Fruit fly (Drosophila melanogaster) whole organism, embryonic: ENCODE measurements around the gene CG14402.

ENCODE experiments used
- CG10654 ChIP-seq: fragments of 200-800 bp; sonication (Bioruptor generic); optimal IDR thresholded peaks from 2 replicates; lab custom pipeline; 2016; ENCODE audit warnings: missing biosample characterization, missing genetic modification characterization
- CG12744 ChIP-seq: fragments of 200-800 bp; sonication (Bioruptor generic); optimal IDR thresholded peaks from 2 replicates; lab custom pipeline; 2016; ENCODE audit warnings: missing biosample characterization, missing genetic modification characterization
- CG13287 ChIP-seq: fragments of 200-800 bp; sonication (Bioruptor generic); IDR thresholded peaks from 2 replicates; pipeline ENCODE4 v1.3.6; 2022; ENCODE audit warnings: missing biosample characterization, missing genetic modification characterization; ENCODE audit not compliant: partially characterized antibody
- CG16863 ChIP-seq: fragments of 200-800 bp; sonication (Bioruptor generic); optimal IDR thresholded peaks from 3 replicates; lab custom pipeline; 2016; ENCODE audit warnings: missing biosample characterization, missing genetic modification characterization
- CG17186 ChIP-seq: fragments of 200-800 bp; sonication (Bioruptor generic); optimal IDR thresholded peaks from 3 replicates; lab custom pipeline; 2017; ENCODE audit warnings: missing biosample characterization, missing genetic modification reagents, missing genetic modification characterization
- CG2199 ChIP-seq: fragments of 200-800 bp; sonication (Bioruptor generic); IDR thresholded peaks from 3 replicates; pipeline ENCODE4 v1.3.6; 2022; ENCODE audit warnings: missing biosample characterization, missing genetic modification characterization
- CG31388 ChIP-seq: fragments of 200-800 bp; sonication (Bioruptor generic); optimal IDR thresholded peaks from 2 replicates; lab custom pipeline; 2016; ENCODE audit warnings: missing biosample characterization, missing genetic modification characterization
- CG32532 ChIP-seq: fragments of 200-800 bp; sonication (Bioruptor generic); IDR thresholded peaks from 2 replicates; pipeline ENCODE4 v1.3.6; 2022; ENCODE audit warnings: missing biosample characterization, missing genetic modification characterization
- CG34224 ChIP-seq: fragments of 200-800 bp; sonication (Bioruptor generic); IDR thresholded peaks from 3 replicates; pipeline ENCODE4 v1.3.6; 2022; ENCODE audit warnings: missing biosample characterization, missing genetic modification characterization; ENCODE audit not compliant: partially characterized antibody
- CG34376 ChIP-seq: fragments of 200-800 bp; sonication (Bioruptor generic); optimal IDR thresholded peaks from 2 replicates; lab custom pipeline; 2018; ENCODE audit warnings: missing biosample characterization, mild to moderate bottlenecking, missing genetic modification characterization
- CG3847 ChIP-seq: fragments of 200-800 bp; sonication (Bioruptor generic); IDR thresholded peaks from 2 replicates; pipeline ENCODE4 v1.3.6; 2022; ENCODE audit warnings: missing biosample characterization, missing genetic modification characterization
- CG5180 ChIP-seq: fragments of 200-800 bp; sonication (Bioruptor generic); optimal IDR thresholded peaks from 3 replicates; lab custom pipeline; 2017; ENCODE audit warnings: missing biosample characterization, missing genetic modification characterization, mild to moderate bottlenecking, moderate library complexity, missing genetic modification reagents
- CG6254 ChIP-seq: fragments of 200-800 bp; sonication (Bioruptor generic); optimal IDR thresholded peaks from 3 replicates; lab custom pipeline; 2017; ENCODE audit warnings: mild to moderate bottlenecking, missing biosample characterization, missing genetic modification reagents, missing genetic modification characterization
- CG7928 ChIP-seq: fragments of 200-800 bp; sonication (Bioruptor generic); optimal IDR thresholded peaks from 2 replicates; lab custom pipeline; 2017; ENCODE audit warnings: missing biosample characterization, mild to moderate bottlenecking, missing genetic modification characterization
- CG7987 ChIP-seq: fragments of 200-800 bp; sonication (Bioruptor generic); optimal IDR thresholded peaks from 2 replicates; lab custom pipeline; 2018; ENCODE audit warnings: missing biosample characterization, mild to moderate bottlenecking, missing genetic modification characterization, moderate library complexity
- CG8290 ChIP-seq, 3 experiments: fragments of 200-800 bp; sonication (Bioruptor generic); optimal IDR thresholded peaks; 2 replicates each; lab custom pipeline; 2016 to 2019; ENCODE audit warnings: missing biosample characterization in 3 of 3, missing genetic modification characterization in 3 of 3, mild to moderate bottlenecking in 2 of 3, moderate library complexity in 1 of 3
- CG9727 ChIP-seq: fragments of 200-800 bp; sonication (Bioruptor generic); optimal IDR thresholded peaks from 3 replicates; lab custom pipeline; 2017; ENCODE audit warnings: missing biosample characterization, mild to moderate bottlenecking, missing genetic modification characterization
- CTCF ChIP-seq: fragments of 200-800 bp; sonication (Bioruptor generic); optimal IDR thresholded peaks from 2 replicates; lab custom pipeline; 2017; ENCODE audit warnings: missing biosample characterization, mild to moderate bottlenecking, missing genetic modification characterization, moderate library complexity
- Camta ChIP-seq: fragments of 200-800 bp; sonication (Bioruptor generic); optimal IDR thresholded peaks from 2 replicates; lab custom pipeline; 2016; ENCODE audit warnings: missing biosample characterization, missing genetic modification characterization
- Deaf1 ChIP-seq: fragments of 200-800 bp; optimal IDR thresholded peaks from 3 replicates; lab custom pipeline; 2019; ENCODE audit warnings: missing biosample characterization, mild to moderate bottlenecking, missing genetic modification characterization, moderate library complexity
- Dll ChIP-seq: fragments of 200-800 bp; sonication (Bioruptor generic); IDR thresholded peaks from 4 replicates; pipeline ENCODE4 v1.3.6; 2022; ENCODE audit warnings: missing biosample characterization, missing genetic modification characterization; ENCODE audit not compliant: partially characterized antibody
- Ets97D ChIP-seq: fragments of 200-800 bp; sonication (Bioruptor generic); optimal IDR thresholded peaks from 3 replicates; lab custom pipeline; 2016; ENCODE audit warnings: missing biosample characterization, missing genetic modification characterization
- HLH4C ChIP-seq: fragments of 200-800 bp; sonication (Bioruptor generic); IDR thresholded peaks from 3 replicates; pipeline ENCODE4 v1.3.6; 2022; ENCODE audit warnings: missing biosample characterization, missing genetic modification characterization; ENCODE audit not compliant: partially characterized antibody
- Jarid2 ChIP-seq: fragments of 200-800 bp; sonication (Bioruptor generic); optimal IDR thresholded peaks from 3 replicates; lab custom pipeline; 2017; ENCODE audit warnings: mild to moderate bottlenecking, missing biosample characterization, missing genetic modification reagents, missing genetic modification characterization
- NfI ChIP-seq: fragments of 200-800 bp; sonication (Bioruptor generic); optimal IDR thresholded peaks from 3 replicates; lab custom pipeline; 2018; ENCODE audit warnings: missing biosample characterization, mild to moderate bottlenecking, missing genetic modification characterization, moderate library complexity
- Sin3A ChIP-seq: fragments of >200 bp; optimal IDR thresholded peaks from 2 replicates; lab custom pipeline; 2018
- Sox102F ChIP-seq: fragments of 200-800 bp; sonication (Bioruptor generic); optimal IDR thresholded peaks from 2 replicates; lab custom pipeline; 2018; ENCODE audit warnings: missing biosample characterization, mild to moderate bottlenecking, missing genetic modification characterization, moderate library complexity
- Sry-β ChIP-seq: fragments of 200-800 bp; sonication (Bioruptor generic); optimal IDR thresholded peaks from 2 replicates; lab custom pipeline; 2018; ENCODE audit warnings: missing biosample characterization, mild to moderate bottlenecking, missing genetic modification characterization, moderate library complexity
- Tbp ChIP-seq: fragments of >200 bp; optimal IDR thresholded peaks from 2 replicates; lab custom pipeline; 2018; ENCODE audit warnings: missing biosample characterization, missing genetic modification characterization
- Xrp1 ChIP-seq: fragments of 200-800 bp; sonication (Bioruptor generic); IDR thresholded peaks from 2 replicates; pipeline ENCODE4 v1.3.6; 2022; ENCODE audit warnings: missing biosample characterization, missing genetic modification characterization
- al ChIP-seq: fragments of 200-800 bp; sonication (Bioruptor generic); IDR thresholded peaks from 2 replicates; pipeline ENCODE4 v1.3.6; 2022; ENCODE audit warnings: missing biosample characterization, missing genetic modification characterization
- bsh ChIP-seq, 2 experiments: fragments of 200-800 bp; sonication (Bioruptor generic); optimal IDR thresholded peaks; 2 replicates each; lab custom pipeline; 2017 to 2018; ENCODE audit warnings: mild to moderate bottlenecking in 2 of 2, missing biosample characterization in 2 of 2, missing genetic modification characterization in 2 of 2, moderate library complexity in 1 of 2
- chinmo ChIP-seq: fragments of 200-800 bp; sonication (Bioruptor generic); IDR thresholded peaks from 4 replicates; pipeline ENCODE4 v1.3.6; 2022; ENCODE audit warnings: missing biosample characterization, missing genetic modification characterization; ENCODE audit not compliant: partially characterized antibody
- ci ChIP-seq: fragments of 200-800 bp; sonication (Bioruptor generic); IDR thresholded peaks from 3 replicates; pipeline ENCODE4 v1.3.6; 2022; ENCODE audit warnings: missing biosample characterization, missing genetic modification characterization
- corto ChIP-seq: fragments of 200-800 bp; sonication (Bioruptor generic); optimal IDR thresholded peaks from 2 replicates; lab custom pipeline; 2016; ENCODE audit warnings: missing biosample characterization, mild to moderate bottlenecking, missing genetic modification characterization, moderate library complexity
- exex ChIP-seq: fragments of 200-800 bp; sonication (Bioruptor generic); optimal IDR thresholded peaks from 4 replicates; lab custom pipeline; 2018; ENCODE audit warnings: missing biosample characterization, mild to moderate bottlenecking, missing genetic modification characterization, moderate library complexity
- h ChIP-seq: fragments of >200 bp; optimal IDR thresholded peaks from 2 replicates; lab custom pipeline; 2017
- kni ChIP-seq: fragments of 200-800 bp; sonication (Bioruptor generic); optimal IDR thresholded peaks from 3 replicates; lab custom pipeline; 2017; ENCODE audit warnings: mild to moderate bottlenecking, missing biosample characterization, missing genetic modification reagents, missing genetic modification characterization
- knrl ChIP-seq: fragments of 200-800 bp; sonication (Bioruptor generic); IDR thresholded peaks from 3 replicates; pipeline ENCODE4 v1.3.6; 2022; ENCODE audit warnings: missing biosample characterization, missing genetic modification characterization; ENCODE audit not compliant: partially characterized antibody
- mirr ChIP-seq: fragments of 200-800 bp; sonication (Bioruptor generic); optimal IDR thresholded peaks from 3 replicates; lab custom pipeline; 2018; ENCODE audit warnings: missing biosample characterization, mild to moderate bottlenecking, missing genetic modification characterization
- nerfin-2 ChIP-seq: fragments of 200-800 bp; sonication (Bioruptor generic); IDR thresholded peaks from 2 replicates; pipeline ENCODE4 v1.3.6; 2022; ENCODE audit warnings: missing biosample characterization, missing genetic modification characterization; ENCODE audit not compliant: partially characterized antibody
- nmo ChIP-seq: fragments of 200-800 bp; sonication (Bioruptor generic); optimal IDR thresholded peaks from 2 replicates; lab custom pipeline; 2018; ENCODE audit warnings: missing biosample characterization, mild to moderate bottlenecking, missing genetic modification characterization, moderate library complexity
- nom ChIP-seq: fragments of 200-800 bp; sonication (Bioruptor generic); optimal IDR thresholded peaks from 2 replicates; lab custom pipeline; 2017; ENCODE audit warnings: missing biosample characterization, missing genetic modification characterization, mild to moderate bottlenecking, moderate library complexity, missing genetic modification reagents
- rib ChIP-seq: fragments of 200-800 bp; sonication (Bioruptor generic); IDR thresholded peaks from 2 replicates; pipeline ENCODE4 v1.3.6; 2022; ENCODE audit warnings: missing biosample characterization, missing genetic modification characterization
- sima ChIP-seq: fragments of 200-800 bp; sonication (Bioruptor generic); optimal IDR thresholded peaks from 2 replicates; lab custom pipeline; 2016; ENCODE audit warnings: missing biosample characterization, missing genetic modification characterization
- slbo ChIP-seq: fragments of 200-800 bp; sonication (Bioruptor generic); IDR thresholded peaks from 2 replicates; pipeline ENCODE4 v1.3.6; 2022; ENCODE audit warnings: missing biosample characterization, missing genetic modification characterization
- ssp ChIP-seq: fragments of 200-800 bp; sonication (Bioruptor generic); IDR thresholded peaks from 2 replicates; pipeline ENCODE4 v1.3.6; 2022; ENCODE audit warnings: missing biosample characterization, missing genetic modification characterization
- stwl ChIP-seq: fragments of 200-800 bp; sonication (Bioruptor generic); optimal IDR thresholded peaks from 3 replicates; lab custom pipeline; 2018; ENCODE audit warnings: missing biosample characterization, mild to moderate bottlenecking, missing genetic modification characterization, moderate library complexity
- sug ChIP-seq: fragments of 200-800 bp; optimal IDR thresholded peaks from 2 replicates; lab custom pipeline; 2019; ENCODE audit warnings: missing biosample characterization, mild to moderate bottlenecking, missing genetic modification characterization, moderate library complexity

Gene CG14402

DNA sequence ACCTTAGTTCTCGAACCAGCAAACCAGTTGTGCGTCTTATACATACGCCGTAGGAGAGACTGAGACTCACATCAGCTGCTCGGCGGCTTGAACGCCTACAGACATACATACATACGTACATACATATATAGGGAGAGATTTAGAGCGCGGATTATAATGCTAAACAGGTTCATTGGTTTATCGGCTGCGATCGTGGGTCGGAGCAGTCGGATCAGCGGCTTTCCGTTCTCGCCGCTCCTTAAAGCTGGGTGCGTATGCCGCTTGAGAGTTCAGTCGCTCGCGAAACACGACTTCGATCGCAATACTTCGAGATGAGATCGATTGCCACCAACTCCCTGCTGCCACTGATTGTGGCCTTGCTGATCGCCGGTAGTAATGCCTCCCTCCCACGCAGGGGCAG is 23.8 kb upstream of the CG14402 start (continued):
- TF ChIP-seq nerfin-2 (GFP tag; lab: Robert Waterston, UW) (no peak), CG32532 (0 out of 2 replicates have a peak, but pooled peaks have one; percentile 23), CG9727 (GFP tag; lab: Kevin White, UChicago) (no peak), nom (GFP tag; lab: Kevin White, UChicago) (peak; percentile 41), Jarid2 (peak; percentile 11), chinmo (0 out of 4 replicates have a peak, but pooled peaks have one; percentile 49), Deaf1 (tag; lab: Kevin White, UChicago) (peak; percentile 64), bsh (GFP tag; optimal IDR thresholded peaks at IDR 0.05; lab: Kevin White, UChicago) (peak in 1 of 2 experiments; percentile 4), Sin3A (lab: Kevin White, UChicago) (no peak), CG7928 (GFP tag; lab: Kevin White, UChicago) (no peak), rib (GFP tag; lab: Robert Waterston, UW) (0 out of 2 replicates have a peak, but pooled peaks have one; percentile 19)

DNA sequence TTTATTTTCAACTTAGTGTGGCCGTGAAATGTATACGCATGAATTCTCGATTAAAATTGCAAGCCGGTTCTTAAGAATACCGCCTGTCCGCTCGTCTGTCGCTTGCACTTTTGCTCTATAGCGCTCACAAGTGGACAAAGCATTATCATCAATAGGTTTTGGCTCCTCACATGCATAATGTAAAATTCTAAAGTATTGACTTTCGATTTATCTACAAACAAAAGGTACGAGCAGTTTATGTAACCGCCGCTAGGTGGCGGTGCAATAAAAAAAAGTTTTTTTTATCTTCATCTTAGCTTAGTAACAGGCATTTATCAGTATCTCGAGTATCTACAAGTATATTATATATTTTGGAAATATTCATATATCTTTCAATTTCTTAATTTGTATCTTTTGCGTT is 22.9 kb upstream of the CG14402 start:
- no peak for TF ChIP-seq Camta (GFP tag; lab: Kevin White, UChicago)
- no peak for TF ChIP-seq CG5180 (GFP tag; lab: Kevin White, UChicago)
- TF ChIP-seq Dll: no peak
- TF ChIP-seq CTCF (GFP tag; lab: Kevin White, UChicago): peak; percentile 91
- TF ChIP-seq CG8290 (GFP tag; optimal IDR thresholded peaks at IDR 0.05; lab: Kevin White, UChicago): no peak
- TF ChIP-seq CG8290 (tag; optimal IDR thresholded peaks at IDR 0.05; lab: Kevin White, UChicago): no peak
- TF ChIP-seq HLH4C (GFP tag; lab: Robert Waterston, UW): no peak
- TF ChIP-seq CG12744 (GFP tag; lab: Kevin White, UChicago): no peak
- TF ChIP-seq stwl (tag; lab: Kevin White, UChicago): peak; percentile 30
- TF ChIP-seq CG16863 (GFP tag; lab: Kevin White, UChicago): no peak
- peak; percentile 29; the same call in 1 of the 3 replicates for TF ChIP-seq knrl
- no peak for TF ChIP-seq Tbp (GFP tag; lab: Kevin White, UChicago)
- peak; percentile 85 for TF ChIP-seq CG2199 (GFP tag; lab: Robert Waterston, UW)
- TF ChIP-seq, all 482 proteins: peak for 4

DNA sequence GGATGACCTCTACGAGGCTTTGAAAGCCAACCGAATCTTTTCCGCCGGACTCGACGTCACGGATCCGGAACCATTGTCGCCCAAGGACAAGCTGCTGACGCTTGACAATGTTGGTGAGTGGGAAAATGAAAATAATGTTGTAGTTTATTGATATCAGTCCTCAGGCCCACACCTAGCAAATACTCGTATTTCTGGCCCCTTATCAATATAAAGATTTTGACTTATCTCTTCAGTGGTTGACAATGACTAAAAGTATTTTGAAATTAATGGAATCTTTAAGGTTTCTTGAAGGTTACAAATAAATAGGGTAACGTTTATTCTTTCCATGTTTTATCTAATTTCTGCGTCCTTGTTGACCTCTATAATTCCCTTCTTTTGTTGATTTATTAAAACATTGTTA is 22.1 kb upstream of the CG14402 start:
- TF ChIP-seq ssp (GFP tag; lab: Robert Waterston, UW) (no peak), kni (GFP tag; lab: Kevin White, UChicago) (no peak), Xrp1 (no peak), CG7987 (no peak), h (lab: Kevin White, UChicago) (no peak), sima (GFP tag; lab: Kevin White, UChicago) (no peak), mirr (GFP tag; lab: Kevin White, UChicago) (peak; percentile 50), CG13287 (GFP tag; lab: Robert Waterston, UW) (no peak), al (no peak), CG17186 (GFP tag; lab: Kevin White, UChicago) (no peak), CG6254 (no peak), sug (tag; lab: Kevin White, UChicago) (peak; percentile 68), corto (GFP tag; lab: Kevin White, UChicago) (no peak), Sox102F (no peak), NfI (no peak), Ets97D (GFP tag; lab: Kevin White, UChicago) (no peak), ci (no peak), nmo (GFP tag; lab: Kevin White, UChicago) (no peak), CG31388 (GFP tag; lab: Kevin White, UChicago) (no peak), CG3847 (GFP tag; lab: Robert Waterston, UW) (no peak), CG34376 (GFP tag; lab: Kevin White, UChicago) (peak; percentile 63), Sry-β (no peak), exex (peak; percentile 68), CG10654 (no peak), slbo (no peak), CG34224 (no peak)
